Worm (Caenorhabditis elegans): ENCODE results near the gene C54F6.18.

DNA sequence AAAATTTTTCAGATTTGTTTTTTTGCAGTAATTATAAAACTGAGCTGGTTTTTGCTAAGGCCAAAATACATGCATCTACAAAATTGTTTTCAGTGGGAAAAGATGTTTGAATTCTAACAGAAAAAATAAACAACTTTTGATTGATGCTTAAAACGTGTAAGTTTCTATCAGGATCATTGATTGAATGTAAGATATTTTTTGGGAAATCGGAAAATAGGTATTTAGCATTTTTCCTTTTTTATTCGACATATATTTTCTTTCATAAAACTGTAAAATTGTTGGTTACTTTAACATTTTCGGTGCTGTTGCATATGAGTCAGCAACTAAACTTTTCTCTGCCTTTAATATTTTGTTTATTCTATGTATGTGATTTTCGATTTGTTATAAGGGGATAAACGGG is 1.3 kb upstream of the C54F6.18 start, which contains the start of gene C54F6.20:
- TF ChIP-seq egl-27 (tag; optimal IDR thresholded peaks at IDR 0.05), result no peak
- TF ChIP-seq nhr-90 (tag; optimal IDR thresholded peaks at IDR 0.05; ENCODE audit: poor library complexity), result no peak
- no peak for TF ChIP-seq ztf-11 (tag; optimal IDR thresholded peaks at IDR 0.05)
- TF ChIP-seq tbx-2 (tag; optimal IDR thresholded peaks at IDR 0.05), result no peak
- no peak for TF ChIP-seq lin-15B (tag; optimal IDR thresholded peaks at IDR 0.05)
- no peak for TF ChIP-seq grh-1 (GFP tag; IDR thresholded peaks at IDR 0.05)

All from whole organism, L1 larva.